Fruit fly (Drosophila melanogaster) whole organism, embryonic: ENCODE data around the gene CG3123.

Experiments
- ATbp ChIP-seq: fragments of 200-800 bp; sonication (Bioruptor generic); optimal IDR thresholded peaks from 2 replicates; lab custom pipeline; 2017; ENCODE audit warnings: missing biosample characterization, mild to moderate bottlenecking, missing genetic modification characterization, missing genetic modification reagents
- Bgb ChIP-seq: fragments of 200-800 bp; sonication (Bioruptor generic); IDR thresholded peaks from 2 replicates; pipeline ENCODE4 v1.3.6; 2022; ENCODE audit warnings: missing biosample characterization, missing genetic modification characterization; ENCODE audit not compliant: partially characterized antibody
- CG10274 ChIP-seq: fragments of 200-800 bp; sonication (Bioruptor generic); optimal IDR thresholded peaks from 3 replicates; lab custom pipeline; 2017; ENCODE audit warnings: missing biosample characterization, mild to moderate bottlenecking, missing genetic modification characterization
- CG10654 ChIP-seq: fragments of 200-800 bp; sonication (Bioruptor generic); optimal IDR thresholded peaks from 2 replicates; lab custom pipeline; 2016; ENCODE audit warnings: missing biosample characterization, missing genetic modification characterization
- CG11560 ChIP-seq: fragments of 200-800 bp; sonication (Bioruptor generic); IDR thresholded peaks from 3 replicates; pipeline ENCODE4 v1.3.6; 2022; ENCODE audit warnings: missing biosample characterization, missing genetic modification characterization
- CG12219 ChIP-seq: fragments of 200-800 bp; sonication (Bioruptor generic); optimal IDR thresholded peaks from 3 replicates; lab custom pipeline; 2018; ENCODE audit warnings: missing biosample characterization, mild to moderate bottlenecking, missing genetic modification characterization
- CG12391 ChIP-seq: fragments of 200-800 bp; sonication (Bioruptor generic); optimal IDR thresholded peaks from 3 replicates; lab custom pipeline; 2018; ENCODE audit warnings: missing biosample characterization, mild to moderate bottlenecking, missing genetic modification characterization, moderate library complexity
- CG12744 ChIP-seq: fragments of 200-800 bp; sonication (Bioruptor generic); optimal IDR thresholded peaks from 2 replicates; lab custom pipeline; 2016; ENCODE audit warnings: missing biosample characterization, missing genetic modification characterization
- CG15696 ChIP-seq: fragments of 200-800 bp; sonication (Bioruptor generic); optimal IDR thresholded peaks from 2 replicates; lab custom pipeline; 2019; ENCODE audit warnings: missing biosample characterization, mild to moderate bottlenecking, missing genetic modification characterization, moderate library complexity
- CG1603 ChIP-seq: fragments of 200-800 bp; sonication (Bioruptor generic); optimal IDR thresholded peaks from 2 replicates; lab custom pipeline; 2019; ENCODE audit warnings: missing biosample characterization, mild to moderate bottlenecking, missing genetic modification characterization, moderate library complexity
- CG17186 ChIP-seq: fragments of 200-800 bp; sonication (Bioruptor generic); optimal IDR thresholded peaks from 3 replicates; lab custom pipeline; 2017; ENCODE audit warnings: missing biosample characterization, missing genetic modification reagents, missing genetic modification characterization
- CG30431 ChIP-seq: fragments of 200-800 bp; sonication (Bioruptor generic); optimal IDR thresholded peaks from 2 replicates; lab custom pipeline; 2017; ENCODE audit warnings: missing biosample characterization, missing genetic modification characterization
- CG3995 ChIP-seq: fragments of 200-800 bp; sonication (Bioruptor generic); optimal IDR thresholded peaks from 3 replicates; lab custom pipeline; 2016; ENCODE audit warnings: missing biosample characterization, missing genetic modification characterization
- CG43689 ChIP-seq: fragments of 200-800 bp; sonication (Bioruptor generic); IDR thresholded peaks from 2 replicates; pipeline ENCODE4 v1.3.6; 2022; ENCODE audit warnings: missing biosample characterization, missing genetic modification characterization
- CG5180 ChIP-seq: fragments of 200-800 bp; sonication (Bioruptor generic); optimal IDR thresholded peaks from 3 replicates; lab custom pipeline; 2017; ENCODE audit warnings: missing biosample characterization, missing genetic modification characterization, mild to moderate bottlenecking, moderate library complexity, missing genetic modification reagents
- CG8924 ChIP-seq: fragments of 200-800 bp; optimal IDR thresholded peaks from 3 replicates; lab custom pipeline; 2019; ENCODE audit warnings: missing biosample characterization, mild to moderate bottlenecking, missing genetic modification characterization, moderate library complexity
- Dek ChIP-seq: fragments of 200-800 bp; sonication (Bioruptor generic); optimal IDR thresholded peaks from 3 replicates; lab custom pipeline; 2019; ENCODE audit warnings: missing biosample characterization, mild to moderate bottlenecking, missing genetic modification characterization, moderate library complexity
- Dref ChIP-seq: fragments of 200-800 bp; sonication (Bioruptor generic); IDR thresholded peaks from 2 replicates; pipeline ENCODE4 v1.3.6; 2022; ENCODE audit warnings: missing biosample characterization, missing genetic modification characterization
- Fer1 ChIP-seq: fragments of 200-800 bp; sonication (Bioruptor generic); optimal IDR thresholded peaks from 2 replicates; lab custom pipeline; 2017; ENCODE audit warnings: missing biosample characterization, mild to moderate bottlenecking, missing genetic modification characterization
- GATAe ChIP-seq: fragments of 200-800 bp; sonication (Bioruptor generic); conservative IDR thresholded peaks from 2 replicates; pipeline ENCODE4 v1.3.6; 2022; ENCODE audit warnings: missing biosample characterization, missing genetic modification characterization
- HHEX ChIP-seq: fragments of 200-800 bp; sonication (Bioruptor generic); optimal IDR thresholded peaks from 3 replicates; lab custom pipeline; 2017; ENCODE audit warnings: missing biosample characterization, mild to moderate bottlenecking, missing genetic modification characterization, missing genetic modification reagents
- Hr39 ChIP-seq: fragments of >200 bp; optimal IDR thresholded peaks from 2 replicates; lab custom pipeline; 2017
- Lpt ChIP-seq: fragments of >200 bp; optimal IDR thresholded peaks from 2 replicates; lab custom pipeline; 2018; ENCODE audit warnings: missing biosample characterization, missing genetic modification characterization
- Mad ChIP-seq: fragments of 200-800 bp; sonication (Bioruptor generic); optimal IDR thresholded peaks from 2 replicates; lab custom pipeline; 2016; ENCODE audit warnings: missing biosample characterization, missing genetic modification characterization
- Nf-YA ChIP-seq: fragments of 200-800 bp; sonication (Bioruptor generic); IDR thresholded peaks from 2 replicates; pipeline ENCODE4 v1.3.6; 2022; ENCODE audit warnings: missing biosample characterization, missing genetic modification characterization
- Optix ChIP-seq: fragments of 200-800 bp; sonication (Bioruptor generic); IDR thresholded peaks from 3 replicates; pipeline ENCODE4 v1.3.6; 2022; ENCODE audit warnings: missing biosample characterization, missing genetic modification characterization
- Scr ChIP-seq: fragments of 200-800 bp; sonication (Bioruptor generic); IDR thresholded peaks from 2 replicates; pipeline ENCODE4 v1.3.6; 2022; ENCODE audit warnings: missing biosample characterization, missing genetic modification characterization; ENCODE audit not compliant: partially characterized antibody
- Sin3A ChIP-seq: fragments of >200 bp; optimal IDR thresholded peaks from 2 replicates; lab custom pipeline; 2018
- Sox100B ChIP-seq: fragments of 200-800 bp; sonication (Bioruptor generic); optimal IDR thresholded peaks from 3 replicates; lab custom pipeline; 2018; ENCODE audit warnings: missing biosample characterization, mild to moderate bottlenecking, missing genetic modification characterization
- Usf ChIP-seq: fragments of 200-800 bp; sonication (Bioruptor generic); optimal IDR thresholded peaks from 2 replicates; lab custom pipeline; 2017; ENCODE audit warnings: missing genotype, missing biosample characterization, missing genetic modification characterization
- ap ChIP-seq: fragments of 200-800 bp; sonication (Bioruptor generic); IDR thresholded peaks from 2 replicates; pipeline ENCODE4 v1.3.6; 2022; ENCODE audit warnings: missing biosample characterization, missing genetic modification characterization
- ash1 ChIP-seq: fragments of 200-800 bp; sonication (Bioruptor generic); optimal IDR thresholded peaks from 2 replicates; lab custom pipeline; 2018; ENCODE audit warnings: missing biosample characterization, mild to moderate bottlenecking, missing genetic modification characterization
- bcd ChIP-seq: fragments of 200-800 bp; sonication (Bioruptor generic); optimal IDR thresholded peaks from 2 replicates; lab custom pipeline; 2017; ENCODE audit warnings: missing biosample characterization, mild to moderate bottlenecking, missing genetic modification characterization
- bsh ChIP-seq, 2 experiments: fragments of 200-800 bp; sonication (Bioruptor generic); optimal IDR thresholded peaks; 2 replicates each; lab custom pipeline; 2017 to 2018; ENCODE audit warnings: mild to moderate bottlenecking in 2 of 2, missing biosample characterization in 2 of 2, missing genetic modification characterization in 2 of 2, moderate library complexity in 1 of 2
- chif ChIP-seq, 2 experiments: fragments of 200-800 bp; sonication (Bioruptor generic); optimal IDR thresholded peaks; 3 replicates each; lab custom pipeline; 2016; ENCODE audit warnings: missing biosample characterization in 2 of 2, missing genetic modification characterization in 2 of 2
- corto ChIP-seq: fragments of 200-800 bp; sonication (Bioruptor generic); optimal IDR thresholded peaks from 2 replicates; lab custom pipeline; 2016; ENCODE audit warnings: missing biosample characterization, mild to moderate bottlenecking, missing genetic modification characterization, moderate library complexity
- dan ChIP-seq: fragments of 200-800 bp; sonication (Bioruptor generic); IDR thresholded peaks from 2 replicates; pipeline ENCODE4 v1.3.6; 2022; ENCODE audit warnings: missing biosample characterization, missing genetic modification characterization
- dpn ChIP-seq, 2 experiments: fragments of 200-800 bp; sonication (Bioruptor generic); optimal IDR thresholded peaks; 3 replicates each; lab custom pipeline; 2016; ENCODE audit warnings: missing biosample characterization in 2 of 2, missing genetic modification characterization in 2 of 2
- exex ChIP-seq: fragments of 200-800 bp; sonication (Bioruptor generic); optimal IDR thresholded peaks from 4 replicates; lab custom pipeline; 2018; ENCODE audit warnings: missing biosample characterization, mild to moderate bottlenecking, missing genetic modification characterization, moderate library complexity
- fd64A ChIP-seq: fragments of 200-800 bp; sonication (Bioruptor generic); optimal IDR thresholded peaks from 3 replicates; lab custom pipeline; 2018; ENCODE audit warnings: missing biosample characterization, mild to moderate bottlenecking, missing genetic modification characterization
- gcm ChIP-seq: fragments of 200-800 bp; sonication (Bioruptor generic); optimal IDR thresholded peaks from 2 replicates; lab custom pipeline; 2019; ENCODE audit warnings: missing biosample characterization, mild to moderate bottlenecking, missing genetic modification characterization, moderate library complexity
- nau ChIP-seq: fragments of 200-800 bp; sonication (Bioruptor generic); optimal IDR thresholded peaks from 3 replicates; lab custom pipeline; 2017; ENCODE audit warnings: missing biosample characterization, mild to moderate bottlenecking, missing genetic modification characterization, missing genetic modification reagents
- nom ChIP-seq: fragments of 200-800 bp; sonication (Bioruptor generic); optimal IDR thresholded peaks from 2 replicates; lab custom pipeline; 2017; ENCODE audit warnings: missing biosample characterization, missing genetic modification characterization, mild to moderate bottlenecking, moderate library complexity, missing genetic modification reagents
- org-1 ChIP-seq: fragments of 200-800 bp; sonication (Bioruptor generic); optimal IDR thresholded peaks from 2 replicates; lab custom pipeline; 2017; ENCODE audit warnings: missing biosample characterization, missing genetic modification characterization
- sc ChIP-seq, 3 experiments: fragments of >200 bp in 2 of 3; fragments of 200-800 bp in 1 of 3; sonication (Bioruptor generic) in 1 of 3; optimal IDR thresholded peaks; 2 replicates in 2 of 3; 3 replicates in 1 of 3; lab custom pipeline; 2017; ENCODE audit warnings: mild to moderate bottlenecking in 1 of 3, missing biosample characterization in 1 of 3, missing genetic modification characterization in 1 of 3, missing genetic modification reagents in 1 of 3
- sens-2 ChIP-seq: fragments of 200-800 bp; sonication (Bioruptor generic); IDR thresholded peaks from 2 replicates; pipeline ENCODE4 v1.3.6; 2022; ENCODE audit warnings: missing biosample characterization, missing genetic modification characterization
- sob ChIP-seq: fragments of 200-800 bp; sonication (Bioruptor generic); IDR thresholded peaks from 2 replicates; pipeline ENCODE4 v1.3.6; 2022; ENCODE audit warnings: missing biosample characterization, missing genetic modification characterization
- tap ChIP-seq: fragments of 200-800 bp; optimal IDR thresholded peaks from 3 replicates; lab custom pipeline; 2019; ENCODE audit warnings: missing biosample characterization, mild to moderate bottlenecking, missing genetic modification characterization, moderate library complexity
- trh ChIP-seq: fragments of 200-800 bp; sonication (Bioruptor generic); optimal IDR thresholded peaks from 2 replicates; lab custom pipeline; 2016; ENCODE audit warnings: missing biosample characterization, missing genetic modification characterization
- vvl ChIP-seq: fragments of 200-800 bp; sonication (Bioruptor generic); IDR thresholded peaks from 2 replicates; pipeline ENCODE4 v1.3.6; 2022; ENCODE audit warnings: missing biosample characterization, missing genetic modification characterization
- zfh1 ChIP-seq: fragments of 200-800 bp; sonication (Bioruptor generic); IDR thresholded peaks from 3 replicates; pipeline ENCODE4 v1.3.6; 2022; ENCODE audit warnings: missing biosample characterization, missing genetic modification characterization

The CG3123 gene

dm6 chr2L:2864601-2865000 is 39.3 kb upstream of the CG3123 start (continued):
- TF ChIP-seq Hr39 (lab: Kevin White, UChicago) (no peak), nom (GFP tag; lab: Kevin White, UChicago) (no peak), sens-2 (GFP tag; lab: Robert Waterston, UW) (no peak), HHEX (GFP tag; lab: Kevin White, UChicago) (peak; percentile 33), sc (optimal IDR thresholded peaks at IDR 0.05; lab: Kevin White, UChicago) (no peak), sc (GFP tag; optimal IDR thresholded peaks at IDR 0.05; lab: Kevin White, UChicago) (no peak), CG11560 (no peak), CG10274 (GFP tag; lab: Kevin White, UChicago) (peak; percentile 15), sob (GFP tag; lab: Robert Waterston, UW) (0 out of 2 replicates have a peak, but pooled peaks have one; percentile 5), fd64A (GFP tag; lab: Kevin White, UChicago) (peak; percentile 50), zfh1 (GFP tag; lab: Robert Waterston, UW) (no peak), exex (no peak), CG5180 (GFP tag; lab: Kevin White, UChicago) (peak; percentile 25), Optix (GFP tag; lab: Robert Waterston, UW) (no peak), CG17186 (GFP tag; lab: Kevin White, UChicago) (peak; percentile 14), Dek (tag; lab: Kevin White, UChicago) (no peak), CG1603 (tag; lab: Kevin White, UChicago) (peak; percentile 48), GATAe (no peak), tap (tag; lab: Kevin White, UChicago) (no peak), CG8924 (tag; lab: Kevin White, UChicago) (no peak), bsh (GFP tag; optimal IDR thresholded peaks at IDR 0.05; lab: Kevin White, UChicago) (peak in 1 of 2 experiments; percentile 8), Fer1 (peak; percentile 8), dpn (GFP tag; optimal IDR thresholded peaks at IDR 0.05; lab: Kevin White, UChicago) (no peak), CG12391 (tag; lab: Kevin White, UChicago) (no peak), CG30431 (GFP tag; lab: Kevin White, UChicago) (no peak), Sin3A (lab: Kevin White, UChicago) (no peak), Nf-YA (GFP tag; lab: Robert Waterston, UW) (no peak), Dref (GFP tag; lab: Robert Waterston, UW) (no peak), CG3995 (GFP tag; lab: Kevin White, UChicago) (no peak), Bgb (GFP tag; lab: Robert Waterston, UW) (no peak), CG15696 (tag; lab: Kevin White, UChicago) (peak; percentile 2), nau (GFP tag; lab: Kevin White, UChicago) (peak; percentile 13), trh (GFP tag; lab: Kevin White, UChicago) (no peak), Mad (GFP tag; lab: Kevin White, UChicago) (no peak), ATbp (GFP tag; lab: Kevin White, UChicago) (peak; percentile 70), bcd (no peak), corto (GFP tag; lab: Kevin White, UChicago) (no peak), dan (GFP tag; lab: Robert Waterston, UW) (no peak), chif (GFP tag; optimal IDR thresholded peaks at IDR 0.05; lab: Kevin White, UChicago) (no peak), CG43689 (GFP tag; lab: Robert Waterston, UW) (no peak), Lpt (no peak), CG12219 (no peak), Scr (GFP tag; lab: Robert Waterston, UW) (no peak), ash1 (no peak), vvl (GFP tag; lab: Robert Waterston, UW) (peak; percentile 40; the same call in 1 of the 2 replicates), CG12744 (no peak), org-1 (no peak), gcm (peak; percentile 28), Sox100B (GFP tag; lab: Kevin White, UChicago) (peak; percentile 21), Usf (no peak), CG10654 (GFP tag; lab: Kevin White, UChicago) (peak; percentile 6), ap (GFP tag; lab: Robert Waterston, UW) (no peak)
